Worm (Caenorhabditis elegans) whole organism, L4/young adult: ENCODE results near the gene snr-5.

Experiments used
- W03F9.2 ChIP-seq: fragments of 150-350 bp; optimal IDR thresholded peaks from 2 replicates; lab custom pipeline; 2014; ENCODE audit warnings: missing biosample characterization, missing genetic modification characterization
- dao-5 ChIP-seq: sonication (generic microtip); optimal IDR thresholded peaks from 2 replicates; lab custom pipeline; 2016; ENCODE audit warnings: missing genotype, missing genetic modification characterization, moderate library complexity, missing compliant biosample characterization

- TF ChIP-seq W03F9.2 (tag; lab: Kevin White, UChicago), result no peak
- no peak for TF ChIP-seq dao-5 (tag; lab: Kevin White, UChicago)
Observed at ce11 chrIII:7838907-7839642, 22.8 kb upstream of the snr-5 start, which contains the start of gene ceh-23.
